Fruit fly (Drosophila melanogaster) whole organism: ENCODE measurements around the gene Wdr82.

Experiments used
- CG8478 ChIP-seq: fragments of >200 bp; optimal IDR thresholded peaks from 2 replicates; lab custom pipeline; 2018; ENCODE audit warnings: inconsistent platforms
- EcR ChIP-seq, 2 experiments: fragments of >200 bp; optimal IDR thresholded peaks; 2 replicates each; lab custom pipeline; 2017; ENCODE audit warnings: missing biosample characterization in 2 of 2, missing genetic modification characterization in 2 of 2, missing genetic modification reagents in 2 of 2
- pan ChIP-seq: fragments of >200 bp; optimal IDR thresholded peaks from 2 replicates; lab custom pipeline; 2017
- psq ChIP-seq: fragments of >200 bp; optimal IDR thresholded peaks from 2 replicates; lab custom pipeline; 2017
- usp ChIP-seq: fragments of >200 bp; optimal IDR thresholded peaks from 2 replicates; lab custom pipeline; 2017; ENCODE audit warnings: missing biosample characterization, missing genetic modification characterization, mixed read lengths

DNA sequence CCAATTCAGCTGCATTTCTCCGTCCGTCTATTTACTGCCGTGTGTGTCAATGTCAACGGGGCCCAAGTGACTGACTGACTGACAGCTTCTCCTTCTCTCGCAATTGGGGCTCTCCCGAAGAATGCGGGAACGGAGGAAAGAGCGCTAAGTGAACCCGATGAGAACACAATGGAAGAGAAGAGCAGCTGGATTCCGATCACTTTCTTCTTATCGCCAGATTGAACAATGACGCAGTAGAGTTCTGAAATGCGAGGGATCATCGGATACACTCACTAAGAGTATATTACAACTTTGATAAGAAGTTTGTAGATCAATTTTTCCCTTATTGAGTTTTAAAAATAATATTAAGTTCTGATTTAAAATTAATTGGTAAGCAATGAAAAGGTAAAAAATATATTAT, 37.3 kb downstream of the Wdr82 start, which contains the start of gene Naglu:
- TF ChIP-seq psq (lab: Kevin White, UChicago) (no peak), pan (lab: Kevin White, UChicago) (no peak), usp (GFP tag; lab: Kevin White, UChicago) (no peak), CG8478 (lab: Kevin White, UChicago) (no peak), EcR (GFP tag; optimal IDR thresholded peaks at IDR 0.05; lab: Kevin White, UChicago) (no peak)
